Worm (Caenorhabditis elegans): ENCODE results near the gene srh-279.

Gene srh-279

ce11 chrV:16225524-16226116 lies 33.4 kb downstream of the srh-279 start:
- TF ChIP-seq F13C5.2 (tag; optimal IDR thresholded peaks at IDR 0.05): no peak
- no peak for TF ChIP-seq hmbx-1 (tag; optimal IDR thresholded peaks at IDR 0.05)
- no peak for TF ChIP-seq pes-1 (GFP tag; IDR thresholded peaks at IDR 0.05)
- no peak for TF ChIP-seq ama-1 (optimal IDR thresholded peaks at IDR 0.05)
- no peak for TF ChIP-seq tra-4 (tag; optimal IDR thresholded peaks at IDR 0.05)
- TF ChIP-seq hnd-1 (tag; optimal IDR thresholded peaks at IDR 0.05): no peak
- TF ChIP-seq flt-1 (GFP tag; IDR thresholded peaks at IDR 0.05): no peak
- TF ChIP-seq tbx-37 (GFP tag; conservative IDR thresholded peaks at IDR 0.05): no peak
- no peak for TF ChIP-seq ets-7 (tag; optimal IDR thresholded peaks at IDR 0.05)
- no peak for TF ChIP-seq tbx-11 (GFP tag; IDR thresholded peaks at IDR 0.05)

ce11 chrV:16226581-16226980 lies 34.4 kb downstream of the srh-279 start, which contains the start of gene F11A5.13:
TSS of gene F11A5.13 (minus strand) at chrV:16226681.
- TF ChIP-seq pes-1 (GFP tag; IDR thresholded peaks at IDR 0.05) (no peak), hmbx-1 (tag; optimal IDR thresholded peaks at IDR 0.05) (no peak), tbx-11 (GFP tag; IDR thresholded peaks at IDR 0.05) (no peak), tbx-37 (GFP tag; conservative IDR thresholded peaks at IDR 0.05) (no peak), ama-1 (optimal IDR thresholded peaks at IDR 0.05) (no peak), hnd-1 (tag; optimal IDR thresholded peaks at IDR 0.05) (no peak), ets-7 (tag; optimal IDR thresholded peaks at IDR 0.05) (no peak), B0310.2 (tag; optimal IDR thresholded peaks at IDR 0.05) (no peak)

- TF ChIP-seq sea-1 (GFP tag; conservative IDR thresholded peaks at IDR 0.05): no peak
- TF ChIP-seq aly-1 (tag; optimal IDR thresholded peaks at IDR 0.05): no peak
- TF ChIP-seq pes-1 (GFP tag; IDR thresholded peaks at IDR 0.05): no peak
- no peak for TF ChIP-seq ama-1 (optimal IDR thresholded peaks at IDR 0.05)
- TF ChIP-seq scrt-1 (GFP tag; IDR thresholded peaks at IDR 0.05): no peak
- TF ChIP-seq flt-1 (GFP tag; IDR thresholded peaks at IDR 0.05): no peak
- TF ChIP-seq tbx-37 (GFP tag; conservative IDR thresholded peaks at IDR 0.05): no peak
- no peak for TF ChIP-seq ets-7 (tag; optimal IDR thresholded peaks at IDR 0.05)
- TF ChIP-seq ceh-13 (GFP tag; optimal IDR thresholded peaks at IDR 0.05): no peak
- no peak for TF ChIP-seq hnd-1 (tag; optimal IDR thresholded peaks at IDR 0.05)
- no peak for TF ChIP-seq F13C5.2 (tag; optimal IDR thresholded peaks at IDR 0.05)
- no peak for TF ChIP-seq tbx-11 (GFP tag; IDR thresholded peaks at IDR 0.05)
- TF ChIP-seq hmbx-1 (tag; optimal IDR thresholded peaks at IDR 0.05): no peak
- TF ChIP-seq ceh-36 (tag; optimal IDR thresholded peaks at IDR 0.05): no peak
- no peak for TF ChIP-seq hmg-4 (GFP tag; optimal IDR thresholded peaks at IDR 0.05)
- TF ChIP-seq B0310.2 (tag; optimal IDR thresholded peaks at IDR 0.05): no peak
- TF ChIP-seq tra-4 (tag; optimal IDR thresholded peaks at IDR 0.05): no peak
These were observed 37.2 kb downstream of the srh-279 start for ce11 chrV:16229439-16229838.

ce11 chrV:16229896-16230295 lies 37.7 kb downstream of the srh-279 start, which contains the start of the genes F21H7.2 and F21H7.12:
TSS of gene F21H7.2 (minus strand) at chrV:16229996.
TSS of gene F21H7.12 (plus strand) at chrV:16230165.
- TF ChIP-seq tra-4 (tag; optimal IDR thresholded peaks at IDR 0.05): no peak
- no peak for TF ChIP-seq hmg-4 (GFP tag; optimal IDR thresholded peaks at IDR 0.05)
- no peak for TF ChIP-seq tbx-11 (GFP tag; IDR thresholded peaks at IDR 0.05)
- TF ChIP-seq F13C5.2 (tag; optimal IDR thresholded peaks at IDR 0.05): no peak
- TF ChIP-seq aly-1 (tag; optimal IDR thresholded peaks at IDR 0.05): no peak
- no peak for TF ChIP-seq ceh-13 (GFP tag; optimal IDR thresholded peaks at IDR 0.05)
- no peak for TF ChIP-seq ama-1 (optimal IDR thresholded peaks at IDR 0.05)
- no peak for TF ChIP-seq ets-7 (tag; optimal IDR thresholded peaks at IDR 0.05)
- no peak for TF ChIP-seq scrt-1 (GFP tag; IDR thresholded peaks at IDR 0.05)

ce11 chrV:16232180-16232579 lies 40.0 kb downstream of the srh-279 start, which contains the start of gene gst-22:
TSS of gene gst-22 (minus strand) at chrV:16232282.
- TF ChIP-seq ceh-36 (tag; optimal IDR thresholded peaks at IDR 0.05) (no peak), ama-1 (optimal IDR thresholded peaks at IDR 0.05) (no peak), tra-4 (tag; optimal IDR thresholded peaks at IDR 0.05) (no peak), ets-7 (tag; optimal IDR thresholded peaks at IDR 0.05) (no peak), hmbx-1 (tag; optimal IDR thresholded peaks at IDR 0.05) (no peak), ceh-13 (GFP tag; optimal IDR thresholded peaks at IDR 0.05) (no peak), tbx-37 (GFP tag; conservative IDR thresholded peaks at IDR 0.05) (no peak), tbx-11 (GFP tag; IDR thresholded peaks at IDR 0.05) (no peak)

ce11 chrV:16233624-16234023 lies 41.4 kb downstream of the srh-279 start, which contains the start of gene clec-233:
TSS of gene clec-233 (plus strand) at chrV:16233924.
- TF ChIP-seq flt-1 (GFP tag; IDR thresholded peaks at IDR 0.05): no peak
- TF ChIP-seq ceh-36 (tag; optimal IDR thresholded peaks at IDR 0.05): no peak
- TF ChIP-seq pes-1 (GFP tag; IDR thresholded peaks at IDR 0.05): no peak
- TF ChIP-seq ets-7 (tag; optimal IDR thresholded peaks at IDR 0.05): no peak
- TF ChIP-seq B0310.2 (tag; optimal IDR thresholded peaks at IDR 0.05): no peak
- TF ChIP-seq ama-1 (optimal IDR thresholded peaks at IDR 0.05): no peak
- TF ChIP-seq tra-4 (tag; optimal IDR thresholded peaks at IDR 0.05): no peak
- no peak for TF ChIP-seq hmbx-1 (tag; optimal IDR thresholded peaks at IDR 0.05)

- TF ChIP-seq hnd-1 (tag; optimal IDR thresholded peaks at IDR 0.05): no peak
- no peak for TF ChIP-seq ceh-13 (GFP tag; optimal IDR thresholded peaks at IDR 0.05)
- no peak for TF ChIP-seq tra-4 (tag; optimal IDR thresholded peaks at IDR 0.05)
- TF ChIP-seq aly-1 (tag; optimal IDR thresholded peaks at IDR 0.05): no peak
- TF ChIP-seq ama-1 (optimal IDR thresholded peaks at IDR 0.05): no peak
- no peak for TF ChIP-seq pes-1 (GFP tag; IDR thresholded peaks at IDR 0.05)
- TF ChIP-seq hmg-4 (GFP tag; optimal IDR thresholded peaks at IDR 0.05): no peak
- TF ChIP-seq hmbx-1 (tag; optimal IDR thresholded peaks at IDR 0.05): no peak
- TF ChIP-seq ceh-36 (tag; optimal IDR thresholded peaks at IDR 0.05): no peak
These were observed 42.9 kb downstream of the srh-279 start, which contains the start of gene F21H7.3 for ce11 chrV:16235135-16235534. TSS of gene F21H7.3 (minus strand) at chrV:16235235.

ce11 chrV:16235647-16236046 lies 43.4 kb downstream of the srh-279 start, which contains the start of gene srh-98:
TSS of gene srh-98 (minus strand) at chrV:16235747.
- no peak for TF ChIP-seq pes-1 (GFP tag; IDR thresholded peaks at IDR 0.05)
- TF ChIP-seq ceh-13 (GFP tag; optimal IDR thresholded peaks at IDR 0.05): no peak
- TF ChIP-seq hmg-4 (GFP tag; optimal IDR thresholded peaks at IDR 0.05): no peak
- TF ChIP-seq tbx-37 (GFP tag; conservative IDR thresholded peaks at IDR 0.05): no peak
- no peak for TF ChIP-seq ets-7 (tag; optimal IDR thresholded peaks at IDR 0.05)
- TF ChIP-seq sea-1 (GFP tag; conservative IDR thresholded peaks at IDR 0.05): no peak
- no peak for TF ChIP-seq F13C5.2 (tag; optimal IDR thresholded peaks at IDR 0.05)

Measured in whole organism, early embryonic.